Worm (Caenorhabditis elegans) whole organism, L1 larva: ENCODE measurements around the gene fbxa-116.

Experiments
- Y116A8C.19 ChIP-seq: sonication (generic microtip); optimal IDR thresholded peaks from 2 replicates; lab custom pipeline; 2016; ENCODE audit warnings: missing compliant biosample characterization, missing genetic modification characterization, borderline replicate concordance
- aly-2 ChIP-seq: fragments of 150-350 bp; optimal IDR thresholded peaks from 2 replicates; lab custom pipeline; 2014; ENCODE audit warnings: missing biosample characterization, missing genetic modification characterization
- ama-1 ChIP-seq: fragments of 150-350 bp; optimal IDR thresholded peaks from 2 replicates; lab custom pipeline; 2014
- blmp-1 ChIP-seq: fragments of 150-350 bp; optimal IDR thresholded peaks from 2 replicates; lab custom pipeline; 2014; ENCODE audit warnings: missing biosample characterization, missing genetic modification characterization
- ceh-82 ChIP-seq, 3 experiments: fragments of 150-350 bp in 1 of 3; sonication (generic microtip) in 2 of 3; optimal IDR thresholded peaks; 2 replicates each; lab custom pipeline; 2014 to 2017; ENCODE audit warnings: missing biosample characterization in 3 of 3, missing genetic modification characterization in 3 of 3
- lin-35 ChIP-seq, 2 experiments: fragments of 150-350 bp; optimal IDR thresholded peaks; 2 replicates each; lab custom pipeline; 2014; ENCODE audit warnings: missing biosample characterization in 2 of 2, missing genetic modification characterization in 2 of 2, missing genetic modification reagents in 2 of 2
- lsy-2 ChIP-seq, 2 experiments: fragments of 150-350 bp; optimal IDR thresholded peaks; 2 replicates each; lab custom pipeline; 2014; ENCODE audit warnings: missing biosample characterization in 2 of 2, missing genetic modification characterization in 2 of 2
- nhr-11 ChIP-seq: fragments of 150-350 bp; optimal IDR thresholded peaks from 2 replicates; lab custom pipeline; 2014; ENCODE audit warnings: missing biosample characterization, missing genetic modification characterization

- TF ChIP-seq blmp-1 (no peak), aly-2 (tag; lab: Kevin White, UChicago) (no peak), ceh-82 (tag; optimal IDR thresholded peaks at IDR 0.05; lab: Kevin White, UChicago) (no peak), ama-1 (lab: Kevin White, UChicago) (no peak), lsy-2 (tag; optimal IDR thresholded peaks at IDR 0.05; lab: Kevin White, UChicago) (no peak), lin-35 (GFP tag; optimal IDR thresholded peaks at IDR 0.05; lab: Kevin White, UChicago) (no peak), Y116A8C.19 (no peak), nhr-11 (tag; lab: Kevin White, UChicago) (no peak)
Measured at ce11 chrV:20235231-20235630, 46.5 kb upstream of the fbxa-116 start.
